Fruit fly (Drosophila melanogaster): ENCODE measurements around the gene Hsp22.

DNA sequence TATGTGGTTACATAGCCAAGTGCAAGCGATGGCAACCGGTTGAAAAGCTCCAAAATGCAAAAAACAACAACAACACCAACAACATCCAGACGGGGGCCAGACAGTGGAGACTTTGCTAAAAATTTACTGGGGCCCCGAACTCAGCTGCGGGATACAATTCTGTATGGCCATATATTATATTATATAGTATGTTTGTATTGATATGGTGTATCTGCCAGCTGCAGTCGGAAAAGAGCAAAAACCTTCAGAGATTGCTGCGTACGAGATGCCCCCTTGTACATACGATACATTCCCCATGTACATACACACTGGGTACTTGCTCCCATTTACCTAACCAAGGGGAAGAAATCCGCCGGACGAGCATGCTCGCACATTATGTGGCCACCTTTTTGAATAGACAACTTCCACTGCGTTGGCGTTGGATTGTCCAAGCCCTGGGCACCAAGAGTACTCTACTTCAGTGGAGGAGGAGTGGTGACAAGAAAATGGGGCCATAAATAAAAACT, 7.7 kb downstream of the Hsp22 start:
- TF ChIP-seq Hr4 (GFP tag; optimal IDR thresholded peaks at IDR 0.05) = no peak
- no peak for TF ChIP-seq CG10669 (GFP tag; optimal IDR thresholded peaks at IDR 0.05)
- TF ChIP-seq Blimp-1 (GFP tag; optimal IDR thresholded peaks at IDR 0.05) = no peak
- TF ChIP-seq dac (GFP tag; optimal IDR thresholded peaks at IDR 0.05) = no peak
- TF ChIP-seq achi (GFP tag; optimal IDR thresholded peaks at IDR 0.05) = no peak
- no peak for TF ChIP-seq CG11762 (GFP tag; optimal IDR thresholded peaks at IDR 0.05; ENCODE audit: insufficient read depth)
- peak; percentile 6 to 12 for TF ChIP-seq ss (GFP tag; optimal IDR thresholded peaks at IDR 0.05)
- TF ChIP-seq CG6163 (GFP tag; IDR thresholded peaks at IDR 0.05) = no peak
- TF ChIP-seq CG11294 (GFP tag; IDR thresholded peaks at IDR 0.05) = no peak
- TF ChIP-seq vri (GFP tag; optimal IDR thresholded peaks at IDR 0.05) = no peak
